Fruit fly (Drosophila melanogaster): ENCODE measurements around the gene eater.

Gene eater

dm6 chr3R:27094233-27094632 is 5.2 kb downstream of the eater start, which contains the start of gene CG14259:
TSS of gene CG14259 (plus strand) at chr3R:27094533.
- TF ChIP-seq kni (GFP tag; optimal IDR thresholded peaks at IDR 0.05) (no peak), Ets65A (GFP tag) (peak; percentile 86)

- TF ChIP-seq CG18476 (GFP tag; optimal IDR thresholded peaks at IDR 0.05) (no peak), chif (GFP tag; optimal IDR thresholded peaks at IDR 0.05) (no peak), pho (GFP tag; optimal IDR thresholded peaks at IDR 0.05) (no peak), CG1024 (GFP tag; IDR thresholded peaks at IDR 0.05) (no peak), zfh2 (GFP tag; optimal IDR thresholded peaks at IDR 0.05) (no peak), CG1832 (GFP tag; optimal IDR thresholded peaks at IDR 0.05) (no peak), bsh (GFP tag; optimal IDR thresholded peaks at IDR 0.05) (no peak), Ets65A (GFP tag) (no peak), ind (GFP tag; optimal IDR thresholded peaks at IDR 0.05) (no peak), chinmo (GFP tag; IDR thresholded peaks at IDR 0.05; ENCODE audit: partially characterized antibody) (no peak), CG6791 (GFP tag; IDR thresholded peaks at IDR 0.05; ENCODE audit: partially characterized antibody) (no peak), Xbp1 (GFP tag; optimal IDR thresholded peaks at IDR 0.05) (no peak), CG8478 (optimal IDR thresholded peaks at IDR 0.05) (no peak), peb (GFP tag; IDR thresholded peaks at IDR 0.05) (no peak)
Measured at dm6 chr3R:27092843-27093242, 6.6 kb downstream of the eater start, which contains the start of gene CG14258. TSS of gene CG14258 (plus strand) at chr3R:27093143.

DNA sequence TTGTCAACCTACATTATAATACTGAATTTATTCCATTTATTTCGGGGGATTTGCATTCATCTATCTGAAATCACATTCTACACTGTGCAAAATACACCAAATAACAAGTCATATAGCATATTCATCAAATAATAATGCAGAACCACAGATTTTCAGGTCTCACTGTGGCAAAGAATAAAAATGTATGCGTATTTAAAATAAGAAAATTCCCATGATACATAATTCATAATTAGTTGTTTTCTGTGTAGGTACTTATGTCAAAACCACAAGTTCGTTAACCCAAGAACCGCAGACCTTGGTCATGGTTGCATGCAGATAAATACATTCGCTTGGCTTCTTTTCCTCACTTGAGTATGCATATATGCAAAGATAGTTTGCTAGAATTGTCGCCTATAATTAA is 7.2 kb downstream of the eater start:
- TF ChIP-seq Hsf (GFP tag; optimal IDR thresholded peaks at IDR 0.05) = no peak
- no peak for TF ChIP-seq CG10654 (GFP tag; optimal IDR thresholded peaks at IDR 0.05)
- TF ChIP-seq CG1647 (GFP tag; optimal IDR thresholded peaks at IDR 0.05) = no peak
- TF ChIP-seq Blimp-1 (GFP tag; optimal IDR thresholded peaks at IDR 0.05) = peak; percentile 13
- peak; percentile 10 for TF ChIP-seq lbe (GFP tag; optimal IDR thresholded peaks at IDR 0.05)
- no peak for TF ChIP-seq lilli (GFP tag; optimal IDR thresholded peaks at IDR 0.05)
- TF ChIP-seq TFAM (GFP tag; optimal IDR thresholded peaks at IDR 0.05) = no peak
- TF ChIP-seq Lim3 (GFP tag; IDR thresholded peaks at IDR 0.05) = no peak
- 0 out of 2 replicates have a peak, but pooled peaks have one; percentile 13 for TF ChIP-seq CG6689 (GFP tag; IDR thresholded peaks at IDR 0.05)
- peak; percentile 47 for TF ChIP-seq Drgx (GFP tag; IDR thresholded peaks at IDR 0.05)
- TF ChIP-seq Med (GFP tag) = no peak
- TF ChIP-seq CG12219 (GFP tag; optimal IDR thresholded peaks at IDR 0.05) = no peak
- TF ChIP-seq Ets65A (GFP tag) = peak; percentile 53
- no peak for TF ChIP-seq CG7357 (GFP tag; IDR thresholded peaks at IDR 0.05)
- peak; percentile 26 for TF ChIP-seq sens (GFP tag)
- peak; percentile 8; the same call in 1 of the 2 replicates for TF ChIP-seq Rx (GFP tag; IDR thresholded peaks at IDR 0.05)
- TF ChIP-seq CG7839 (tag; optimal IDR thresholded peaks at IDR 0.05) = no peak
- TF ChIP-seq so (GFP tag; IDR thresholded peaks at IDR 0.05) = no peak
- no peak for TF ChIP-seq CG18262 (tag; optimal IDR thresholded peaks at IDR 0.05)
- TF ChIP-seq sisA (GFP tag; IDR thresholded peaks at IDR 0.05) = peak; percentile 10; the same call in 1 of the 2 replicates
- TF ChIP-seq al (GFP tag; IDR thresholded peaks at IDR 0.05) = no peak

- TF ChIP-seq Deaf1 (tag; optimal IDR thresholded peaks at IDR 0.05) (peak; percentile 68), chinmo (GFP tag; IDR thresholded peaks at IDR 0.05; ENCODE audit: partially characterized antibody) (0 out of 4 replicates have a peak, but pooled peaks have one; percentile 6), CG16779 (GFP tag; IDR thresholded peaks at IDR 0.05) (no peak), CG16815 (GFP tag; optimal IDR thresholded peaks at IDR 0.05) (no peak), Blimp-1 (GFP tag; optimal IDR thresholded peaks at IDR 0.05) (peak; percentile 87), jing (GFP tag; optimal IDR thresholded peaks at IDR 0.05) (no peak), CG2889 (GFP tag; IDR thresholded peaks at IDR 0.05) (no peak)
Measured at dm6 chr3R:27091106-27091505, 8.4 kb downstream of the eater start, which contains the start of gene Cpr97Eb. TSS of gene Cpr97Eb (minus strand) at chr3R:27091130.
